Fruit fly (Drosophila melanogaster) Kc167 (cell line): ENCODE data around the gene CG8813.

Experiments
- Myc ChIP-seq: fragments of >200 bp; optimal IDR thresholded peaks from 2 replicates; lab custom pipeline; 2017; ENCODE audit warnings: missing external identifiers
- Sin3A ChIP-seq: fragments of >200 bp; optimal IDR thresholded peaks from 2 replicates; lab custom pipeline; 2018; ENCODE audit warnings: missing external identifiers
- h ChIP-seq: fragments of >200 bp; optimal IDR thresholded peaks from 3 replicates; lab custom pipeline; 2018; ENCODE audit warnings: missing external identifiers
- insv ChIP-seq: fragments of >200 bp; optimal IDR thresholded peaks from 3 replicates; lab custom pipeline; 2018; ENCODE audit warnings: missing external identifiers
- psq ChIP-seq: fragments of >200 bp; optimal IDR thresholded peaks from 2 replicates; lab custom pipeline; 2017; ENCODE audit warnings: missing external identifiers
- ttk ChIP-seq: sonication (Bioruptor generic); optimal IDR thresholded peaks from 2 replicates; lab custom pipeline; 2017; ENCODE audit warnings: missing external identifiers

Gene CG8813

dm6 chr2L:2869008-2869702 is at the start of gene CG8813:
Gene CG8813, plus strand, starts transcription at chr2L:2869652.
- TF ChIP-seq psq (lab: Kevin White, UChicago) (no peak), insv (lab: Kevin White, UChicago) (no peak), Sin3A (lab: Kevin White, UChicago) (no peak), Myc (lab: Kevin White, UChicago) (no peak), ttk (lab: Kevin White, UChicago) (no peak), h (lab: Kevin White, UChicago) (no peak)

dm6 chr2L:2825406-2825805 is 44.0 kb upstream of the CG8813 start, which contains the start of gene CG3123:
Gene CG3123, minus strand, starts transcription at chr2L:2825506.
- TF ChIP-seq Myc (lab: Kevin White, UChicago), result no peak
- no peak for TF ChIP-seq h (lab: Kevin White, UChicago)
- TF ChIP-seq insv (lab: Kevin White, UChicago), result no peak
- no peak for TF ChIP-seq ttk (lab: Kevin White, UChicago)
- no peak for TF ChIP-seq psq (lab: Kevin White, UChicago)
- TF ChIP-seq Sin3A (lab: Kevin White, UChicago), result no peak

dm6 chr2L:2829637-2830340 is 39.7 kb upstream of the CG8813 start, which contains the start of gene Duox:
Gene Duox, minus strand, starts transcription at chr2L:2830248.
- TF ChIP-seq ttk (lab: Kevin White, UChicago), result no peak
- no peak for TF ChIP-seq Sin3A (lab: Kevin White, UChicago)
- no peak for TF ChIP-seq insv (lab: Kevin White, UChicago)
- no peak for TF ChIP-seq h (lab: Kevin White, UChicago)
- no peak for TF ChIP-seq Myc (lab: Kevin White, UChicago)
- TF ChIP-seq psq (lab: Kevin White, UChicago), result no peak

dm6 chr2L:2830341-2830800 is 39.1 kb upstream of the CG8813 start:
- TF ChIP-seq Myc (lab: Kevin White, UChicago) (no peak), psq (lab: Kevin White, UChicago) (no peak)

dm6 chr2L:2837742-2838461 is 31.6 kb upstream of the CG8813 start, which contains the start of the genes CG3119 and Cpr23B:
Gene CG3119, minus strand, starts transcription at chr2L:2837833.
Gene Cpr23B, plus strand, starts transcription at chr2L:2838411.
- TF ChIP-seq Myc (lab: Kevin White, UChicago) (no peak), h (lab: Kevin White, UChicago) (no peak), psq (lab: Kevin White, UChicago) (no peak), Sin3A (lab: Kevin White, UChicago) (no peak), ttk (lab: Kevin White, UChicago) (no peak), insv (lab: Kevin White, UChicago) (no peak)

- no peak for TF ChIP-seq Myc (lab: Kevin White, UChicago)
- no peak for TF ChIP-seq ttk (lab: Kevin White, UChicago)
- no peak for TF ChIP-seq Sin3A (lab: Kevin White, UChicago)
Observed at dm6 chr2L:2839850-2840249, 29.6 kb upstream of the CG8813 start, which contains the start of gene CG2975. Gene CG2975, plus strand, starts transcription at chr2L:2840124.

dm6 chr2L:2840311-2840710 is 29.1 kb upstream of the CG8813 start:
- TF ChIP-seq Myc (lab: Kevin White, UChicago) (no peak), ttk (lab: Kevin White, UChicago) (no peak), Sin3A (lab: Kevin White, UChicago) (no peak), h (lab: Kevin White, UChicago) (no peak), insv (lab: Kevin White, UChicago) (no peak), psq (lab: Kevin White, UChicago) (no peak)

dm6 chr2L:2844413-2844812 is 25.0 kb upstream of the CG8813 start, which contains the start of gene CG18558:
Gene CG18558, minus strand, starts transcription at chr2L:2844513.
- TF ChIP-seq Myc (lab: Kevin White, UChicago), result no peak
- TF ChIP-seq h (lab: Kevin White, UChicago), result no peak
- TF ChIP-seq psq (lab: Kevin White, UChicago), result no peak
- no peak for TF ChIP-seq insv (lab: Kevin White, UChicago)
- TF ChIP-seq ttk (lab: Kevin White, UChicago), result no peak
- TF ChIP-seq Sin3A (lab: Kevin White, UChicago), result no peak

dm6 chr2L:2845634-2846033 is 23.8 kb upstream of the CG8813 start, which contains the start of gene CG18557:
Gene CG18557, minus strand, starts transcription at chr2L:2845734.
- no peak for TF ChIP-seq h (lab: Kevin White, UChicago)
- no peak for TF ChIP-seq psq (lab: Kevin White, UChicago)
- TF ChIP-seq Sin3A (lab: Kevin White, UChicago), result no peak
- TF ChIP-seq Myc (lab: Kevin White, UChicago), result no peak
- no peak for TF ChIP-seq ttk (lab: Kevin White, UChicago)
- no peak for TF ChIP-seq insv (lab: Kevin White, UChicago)

dm6 chr2L:2847112-2847682 is 22.3 kb upstream of the CG8813 start, which contains the start of the genes CG3117 and CG2983:
Gene CG3117, minus strand, starts transcription at chr2L:2847212.
Gene CG2983, plus strand, starts transcription at chr2L:2847632.
- TF ChIP-seq ttk (lab: Kevin White, UChicago) (no peak), Sin3A (lab: Kevin White, UChicago) (no peak), insv (lab: Kevin White, UChicago) (no peak), h (lab: Kevin White, UChicago) (no peak), psq (lab: Kevin White, UChicago) (no peak), Myc (lab: Kevin White, UChicago) (no peak)
